Worm (Caenorhabditis elegans) whole organism, young adult: Measurements from ENCODE around the gene ugt-5.

Experiments used
- B0019.2 ChIP-seq: fragments of 200-800 bp; sonication (Bioruptor generic); conservative IDR thresholded peaks from 2 replicates; pipeline ENCODE4 v1.3.6; 2022; ENCODE audit warnings: missing genetic modification reagents, missing genetic modification characterization, missing compliant biosample characterization
- C06A6.2 ChIP-seq: fragments of 200-800 bp; sonication (Bioruptor generic); conservative IDR thresholded peaks from 2 replicates; pipeline ENCODE4 v1.3.6; 2022; ENCODE audit warnings: missing genetic modification characterization, missing compliant biosample characterization
- F57A8.1 ChIP-seq: fragments of 200-800 bp; sonication (Bioruptor generic); optimal IDR thresholded peaks from 2 replicates; lab custom pipeline; 2018; ENCODE audit warnings: mild to moderate bottlenecking, missing genetic modification characterization, moderate library complexity, missing compliant biosample characterization
- K11D2.4 ChIP-seq: fragments of 200-800 bp; sonication (Bioruptor generic); IDR thresholded peaks from 2 replicates; pipeline ENCODE4 v1.3.6; 2022; ENCODE audit warnings: missing genetic modification reagents, missing genetic modification characterization, missing compliant biosample characterization
- T26A5.8 ChIP-seq: sonication (generic microtip); optimal IDR thresholded peaks from 2 replicates; lab custom pipeline; 2016; ENCODE audit warnings: missing genetic modification characterization, missing compliant biosample characterization
- Y53F4B.3 ChIP-seq: fragments of 200-800 bp; sonication (Bioruptor generic); IDR thresholded peaks from 2 replicates; pipeline ENCODE4 v1.3.6; 2022; ENCODE audit warnings: missing genetic modification reagents, missing genetic modification characterization, missing compliant biosample characterization
- Y53G8AR.9 ChIP-seq: fragments of 200-800 bp; sonication (Bioruptor generic); conservative IDR thresholded peaks from 2 replicates; pipeline ENCODE4 v1.3.6; 2022; ENCODE audit warnings: missing genetic modification reagents, missing genetic modification characterization, missing compliant biosample characterization
- Y95B8A.8 ChIP-seq: fragments of 200-800 bp; sonication (Bioruptor generic); IDR thresholded peaks from 2 replicates; pipeline ENCODE4 v1.3.6; 2022; ENCODE audit warnings: missing genetic modification reagents, missing genetic modification characterization, missing compliant biosample characterization
- ama-1 ChIP-seq, 3 experiments: fragments of 150-350 bp in 1 of 3; sonication (generic microtip) in 2 of 3; optimal IDR thresholded peaks; 2 replicates each; lab custom pipeline; 2014 to 2018; ENCODE audit warnings: missing biosample characterization in 2 of 3, missing genetic modification characterization in 2 of 3, missing genetic modification reagents in 2 of 3
- aptf-2 ChIP-seq: fragments of 200-800 bp; sonication (Bioruptor generic); conservative IDR thresholded peaks from 2 replicates; pipeline ENCODE4 v1.3.6; 2022; ENCODE audit warnings: missing genetic modification reagents, missing genetic modification characterization, missing compliant biosample characterization
- aptf-3 ChIP-seq: fragments of 200-800 bp; sonication (Bioruptor generic); IDR thresholded peaks from 2 replicates; pipeline ENCODE4 v1.3.6; 2022; ENCODE audit warnings: missing genetic modification characterization, missing compliant biosample characterization
- atf-7 ChIP-seq: sonication (generic microtip); optimal IDR thresholded peaks from 2 replicates; lab custom pipeline; 2017; ENCODE audit warnings: mild to moderate bottlenecking, missing genetic modification characterization, missing compliant biosample characterization
- attf-5 ChIP-seq: fragments of 200-800 bp; sonication (Bioruptor generic); optimal IDR thresholded peaks from 2 replicates; lab custom pipeline; 2018; ENCODE audit warnings: mild to moderate bottlenecking, missing genetic modification characterization, missing compliant biosample characterization
- bed-1 ChIP-seq: fragments of 200-800 bp; sonication (Bioruptor generic); IDR thresholded peaks from 2 replicates; pipeline ENCODE4 v1.3.6; 2022; ENCODE audit warnings: missing genetic modification reagents, missing genetic modification characterization, missing compliant biosample characterization
- cebp-1 ChIP-seq, 2 experiments: fragments of 200-800 bp in 1 of 2; sonication (Bioruptor generic) in 1 of 2; sonication (generic microtip) in 1 of 2; IDR thresholded peaks in 1 of 2; optimal IDR thresholded peaks in 1 of 2; 2 replicates each; pipeline versions ENCODE4 v1.3.6 to Lab custom; 2017 to 2022; ENCODE audit warnings: missing compliant biosample characterization in 2 of 2, missing genetic modification characterization in 2 of 2, mild to moderate bottlenecking in 1 of 2, missing genetic modification reagents in 1 of 2, moderate library complexity in 1 of 2
- cebp-2 ChIP-seq: fragments of 200-800 bp; sonication (Bioruptor generic); IDR thresholded peaks from 2 replicates; pipeline ENCODE4 v1.3.6; 2022; ENCODE audit warnings: missing genetic modification characterization, missing compliant biosample characterization
- ceh-27 ChIP-seq: fragments of 200-800 bp; sonication (Bioruptor generic); optimal IDR thresholded peaks from 2 replicates; lab custom pipeline; 2018; ENCODE audit warnings: mild to moderate bottlenecking, missing genetic modification characterization, moderate library complexity, missing compliant biosample characterization
- ceh-40 ChIP-seq: fragments of 200-800 bp; sonication (Bioruptor generic); IDR thresholded peaks from 2 replicates; pipeline ENCODE4 v1.3.6; 2022; ENCODE audit warnings: missing genetic modification characterization, missing compliant biosample characterization
- ceh-58 ChIP-seq: fragments of 200-800 bp; sonication (Bioruptor generic); IDR thresholded peaks from 2 replicates; pipeline ENCODE4 v1.3.6; 2022; ENCODE audit warnings: missing genetic modification characterization, missing compliant biosample characterization
- die-1 ChIP-seq: sonication (generic microtip); optimal IDR thresholded peaks from 2 replicates; lab custom pipeline; 2016; ENCODE audit warnings: missing genotype, mild to moderate bottlenecking, missing genetic modification characterization, missing compliant biosample characterization
- ets-4 ChIP-seq: fragments of 200-800 bp; sonication (Bioruptor generic); optimal IDR thresholded peaks from 2 replicates; lab custom pipeline; 2018; ENCODE audit warnings: mild to moderate bottlenecking, missing genetic modification characterization, missing compliant biosample characterization
- fkh-3 ChIP-seq: sonication (generic microtip); optimal IDR thresholded peaks from 2 replicates; lab custom pipeline; 2016; ENCODE audit warnings: mild to moderate bottlenecking, missing genetic modification characterization, missing compliant biosample characterization
- gei-17 ChIP-seq: fragments of 200-800 bp; sonication (Bioruptor generic); optimal IDR thresholded peaks from 2 replicates; lab custom pipeline; 2018; ENCODE audit warnings: mild to moderate bottlenecking, missing genetic modification characterization, missing compliant biosample characterization
- hsf-1 ChIP-seq: fragments of 200-800 bp; sonication (Bioruptor generic); IDR thresholded peaks from 2 replicates; pipeline ENCODE4 v1.3.6; 2022; ENCODE audit warnings: missing genetic modification reagents, missing genetic modification characterization, missing compliant biosample characterization
- lir-1 ChIP-seq: fragments of 200-800 bp; sonication (Bioruptor generic); conservative IDR thresholded peaks from 2 replicates; pipeline ENCODE4 v1.3.6; 2022; ENCODE audit warnings: missing genetic modification reagents, missing genetic modification characterization, missing compliant biosample characterization
- lsl-1 ChIP-seq: fragments of 200-800 bp; sonication (Bioruptor generic); optimal IDR thresholded peaks from 2 replicates; lab custom pipeline; 2018; ENCODE audit warnings: mild to moderate bottlenecking, missing genetic modification characterization, moderate library complexity, missing compliant biosample characterization
- mcd-1 ChIP-seq: fragments of 200-800 bp; sonication (Bioruptor generic); IDR thresholded peaks from 2 replicates; pipeline ENCODE4 v1.3.6; 2022; ENCODE audit warnings: missing genetic modification reagents, missing genetic modification characterization, missing compliant biosample characterization
- mxl-1 ChIP-seq: sonication (generic microtip); optimal IDR thresholded peaks from 2 replicates; lab custom pipeline; 2016; ENCODE audit warnings: missing genetic modification characterization, missing compliant biosample characterization
- nfyb-1 ChIP-seq: fragments of 200-800 bp; sonication (Bioruptor generic); IDR thresholded peaks from 2 replicates; pipeline ENCODE4 v1.3.6; 2022; ENCODE audit warnings: missing genetic modification reagents, missing genetic modification characterization, missing compliant biosample characterization
- nhr-179 ChIP-seq: sonication (generic microtip); optimal IDR thresholded peaks from 2 replicates; lab custom pipeline; 2016; ENCODE audit warnings: mild to moderate bottlenecking, missing genetic modification characterization, missing compliant biosample characterization
- rec-8 ChIP-seq, 2 experiments: sonication (generic microtip); optimal IDR thresholded peaks; 2 replicates each; lab custom pipeline; 2016; ENCODE audit warnings: mild to moderate bottlenecking in 2 of 2, missing genetic modification characterization in 2 of 2, missing genetic modification reagents in 2 of 2, missing genotype in 2 of 2, missing biosample characterization in 1 of 2, missing compliant biosample characterization in 1 of 2, moderate library complexity in 1 of 2
- rpc-1 ChIP-seq, 2 experiments: fragments of 150-350 bp in 1 of 2; sonication (generic microtip) in 1 of 2; optimal IDR thresholded peaks; 2 replicates each; lab custom pipeline; 2014 to 2018; ENCODE audit warnings: missing biosample characterization in 1 of 2, missing genetic modification characterization in 1 of 2, missing genetic modification reagents in 1 of 2, missing genotype in 1 of 2
- snpc-1.1 ChIP-seq: sonication (generic microtip); optimal IDR thresholded peaks from 2 replicates; lab custom pipeline; 2017; ENCODE audit warnings: missing genetic modification characterization, mild to moderate bottlenecking, missing compliant biosample characterization, antibody characterized with exemption, moderate library complexity, missing genotype, missing genetic modification reagents; ENCODE audit not compliant: insufficient read depth
- snpc-1.3 ChIP-seq: sonication (generic microtip); optimal IDR thresholded peaks from 2 replicates; lab custom pipeline; 2017; ENCODE audit warnings: missing genetic modification characterization, mild to moderate bottlenecking, missing compliant biosample characterization, antibody characterized with exemption, moderate library complexity, missing genotype, missing genetic modification reagents; ENCODE audit not compliant: insufficient read depth
- snpc-4 ChIP-seq, 5 experiments: fragments of 150-350 bp in 1 of 5; sonication (generic microtip) in 4 of 5; optimal IDR thresholded peaks; 2 replicates each; lab custom pipeline; 2014 to 2018; ENCODE audit warnings: missing genetic modification characterization in 5 of 5, missing biosample characterization in 3 of 5, antibody characterized with exemption in 2 of 5, mild to moderate bottlenecking in 2 of 5, missing compliant biosample characterization in 2 of 5, missing genotype in 2 of 5, moderate library complexity in 2 of 5, missing genetic modification reagents in 1 of 5
- sptf-2 ChIP-seq: fragments of 200-800 bp; sonication (Bioruptor generic); optimal IDR thresholded peaks from 2 replicates; lab custom pipeline; 2018; ENCODE audit warnings: mild to moderate bottlenecking, missing genetic modification characterization, missing compliant biosample characterization
- tbx-9 ChIP-seq: sonication (generic microtip); optimal IDR thresholded peaks from 2 replicates; lab custom pipeline; 2016; ENCODE audit warnings: borderline replicate concordance, missing genetic modification characterization, inconsistent platforms, missing compliant biosample characterization
- unc-62 ChIP-seq: fragments of 150-350 bp; optimal IDR thresholded peaks from 2 replicates; lab custom pipeline; 2014; ENCODE audit warnings: missing biosample characterization, missing genetic modification reagents, missing genetic modification characterization
- ztf-28 ChIP-seq: fragments of 200-800 bp; sonication (Bioruptor generic); IDR thresholded peaks from 2 replicates; pipeline ENCODE4 v1.3.6; 2022; ENCODE audit warnings: missing genetic modification reagents, missing genetic modification characterization, missing compliant biosample characterization
- ztf-3 ChIP-seq: fragments of 200-800 bp; sonication (Bioruptor generic); optimal IDR thresholded peaks from 2 replicates; lab custom pipeline; 2018; ENCODE audit warnings: mild to moderate bottlenecking, missing genetic modification characterization, missing compliant biosample characterization

ugt-5 gene

ce11 chrV:12814022-12814421, 21.3 kb upstream of the ugt-5 start, which contains the start of gene ZC443.3:
Gene ZC443.3 (minus strand): TSS chrV:12814122.
- TF ChIP-seq unc-62 (GFP tag; lab: Kevin White, UChicago) (no peak), cebp-2 (GFP tag; lab: Robert Waterston, UW) (no peak), Y53F4B.3 (GFP tag; lab: Robert Waterston, UW) (no peak), bed-1 (GFP tag; lab: Robert Waterston, UW) (no peak), K11D2.4 (GFP tag; lab: Robert Waterston, UW) (no peak), cebp-1 (GFP tag; IDR thresholded peaks at IDR 0.05; lab: Robert Waterston, UW) (no peak), cebp-1 (tag; optimal IDR thresholded peaks at IDR 0.05; lab: Kevin White, UChicago) (no peak), fkh-3 (tag; lab: Kevin White, UChicago) (no peak), T26A5.8 (tag; lab: Kevin White, UChicago) (no peak), mxl-1 (tag; lab: Kevin White, UChicago) (no peak), gei-17 (no peak), atf-7 (tag; lab: Kevin White, UChicago) (no peak), die-1 (tag; lab: Kevin White, UChicago) (no peak)

- no peak for TF ChIP-seq ceh-40 (GFP tag; lab: Robert Waterston, UW)
- no peak for TF ChIP-seq mxl-1 (tag; lab: Kevin White, UChicago)
- 0 out of 2 replicates have a peak, but pooled peaks have one; percentile 20 for TF ChIP-seq Y95B8A.8
- TF ChIP-seq F57A8.1 (GFP tag; lab: Kevin White, UChicago) = no peak
- no peak for TF ChIP-seq Y53G8AR.9 (GFP tag; lab: Robert Waterston, UW)
- TF ChIP-seq snpc-4 (GFP tag; optimal IDR thresholded peaks at IDR 0.05; lab: Kevin White, UChicago) = no peak
- no peak for TF ChIP-seq snpc-4 (tag; optimal IDR thresholded peaks at IDR 0.05; lab: Kevin White, UChicago)
- TF ChIP-seq ceh-58 (GFP tag; lab: Robert Waterston, UW) = no peak
- TF ChIP-seq C06A6.2 = peak; percentile 12; the same call in 1 of the 2 replicates
- 0 out of 2 replicates have a peak, but pooled peaks have one; percentile 63 for TF ChIP-seq nfyb-1
- TF ChIP-seq K11D2.4 (GFP tag; lab: Robert Waterston, UW) = 0 out of 2 replicates have a peak, but pooled peaks have one; percentile 14
- TF ChIP-seq ets-4 (GFP tag; lab: Kevin White, UChicago) = no peak
- TF ChIP-seq sptf-2 (GFP tag; lab: Kevin White, UChicago) = no peak
- peak; percentile 43; the same call in 1 of the 2 replicates for TF ChIP-seq lir-1 (GFP tag; lab: Robert Waterston, UW)
- TF ChIP-seq cebp-1 (GFP tag; IDR thresholded peaks at IDR 0.05; lab: Robert Waterston, UW) = no peak
- TF ChIP-seq cebp-1 (tag; optimal IDR thresholded peaks at IDR 0.05; lab: Kevin White, UChicago) = peak; percentile 23
- no peak for TF ChIP-seq aptf-3 (GFP tag; lab: Robert Waterston, UW)
- no peak for TF ChIP-seq ztf-3 (GFP tag; lab: Kevin White, UChicago)
- TF ChIP-seq ama-1 (optimal IDR thresholded peaks at IDR 0.05; lab: Kevin White, UChicago) = no peak
- peak in 1 of 2 experiments; percentile 55 for TF ChIP-seq ama-1 (GFP tag; optimal IDR thresholded peaks at IDR 0.05; lab: Kevin White, UChicago)
- TF ChIP-seq, all 124 proteins: peak for 7
These were observed 19.0 kb upstream of the ugt-5 start for ce11 chrV:12811810-12812209.

- no peak for TF ChIP-seq snpc-1.3 (tag; lab: Kevin White, UChicago)
- peak; percentile 47 for TF ChIP-seq ceh-27 (GFP tag; lab: Kevin White, UChicago)
These were observed 18.4 kb upstream of the ugt-5 start, which contains the start of gene ZC443.2 for ce11 chrV:12811126-12811525. Gene ZC443.2 (minus strand): TSS chrV:12811192.

- TF ChIP-seq tbx-9 (tag; lab: Kevin White, UChicago) (no peak), ztf-28 (GFP tag; lab: Robert Waterston, UW) (no peak), B0019.2 (GFP tag; lab: Robert Waterston, UW) (no peak), ets-4 (GFP tag; lab: Kevin White, UChicago) (no peak), die-1 (tag; lab: Kevin White, UChicago) (no peak), ceh-58 (GFP tag; lab: Robert Waterston, UW) (no peak), C06A6.2 (no peak), rpc-1 (optimal IDR thresholded peaks at IDR 0.05; lab: Kevin White, UChicago) (no peak), rpc-1 (tag; optimal IDR thresholded peaks at IDR 0.05; lab: Kevin White, UChicago) (no peak), nhr-179 (no peak), hsf-1 (GFP tag; lab: Robert Waterston, UW) (no peak), snpc-1.1 (no peak), lsl-1 (no peak), aptf-2 (GFP tag; lab: Robert Waterston, UW) (no peak), rec-8 (tag; optimal IDR thresholded peaks at IDR 0.05; lab: Kevin White, UChicago) (no peak), mcd-1 (GFP tag; lab: Robert Waterston, UW) (no peak), attf-5 (GFP tag; lab: Kevin White, UChicago) (no peak)
These were observed 17.1 kb upstream of the ugt-5 start, which contains the start of gene ZC443.1 for ce11 chrV:12809876-12810275. Gene ZC443.1 (minus strand): TSS chrV:12810080.
